Worm (Caenorhabditis elegans) whole organism, young adult: Measurements from ENCODE around the gene F41C3.1.

Source experiments
- D2030.7 ChIP-seq: fragments of 200-800 bp; sonication (Bioruptor generic); IDR thresholded peaks from 2 replicates; pipeline ENCODE4 v1.3.6; 2022; ENCODE audit warnings: missing genetic modification reagents, missing genetic modification characterization, missing compliant biosample characterization
- Y53F4B.3 ChIP-seq: fragments of 200-800 bp; sonication (Bioruptor generic); IDR thresholded peaks from 2 replicates; pipeline ENCODE4 v1.3.6; 2022; ENCODE audit warnings: missing genetic modification reagents, missing genetic modification characterization, missing compliant biosample characterization
- ceh-79 ChIP-seq: sonication (generic microtip); optimal IDR thresholded peaks from 2 replicates; lab custom pipeline; 2017; ENCODE audit warnings: mild to moderate bottlenecking, missing genetic modification characterization, missing compliant biosample characterization
- egrh-3 ChIP-seq: fragments of 200-800 bp; sonication (Bioruptor generic); IDR thresholded peaks from 2 replicates; pipeline ENCODE4 v1.3.6; 2022; ENCODE audit warnings: missing genetic modification reagents, missing genetic modification characterization, missing compliant biosample characterization
- lin-26 ChIP-seq: fragments of 200-800 bp; sonication (Bioruptor generic); IDR thresholded peaks from 2 replicates; pipeline ENCODE4 v1.3.6; 2022; ENCODE audit warnings: missing genetic modification reagents, missing genetic modification characterization, missing compliant biosample characterization
- madf-8 ChIP-seq: fragments of 200-800 bp; sonication (Bioruptor generic); conservative IDR thresholded peaks from 2 replicates; pipeline ENCODE4 v1.3.6; 2022; ENCODE audit warnings: missing genetic modification reagents, missing genetic modification characterization, missing compliant biosample characterization
- nfya-1 ChIP-seq: sonication (generic microtip); optimal IDR thresholded peaks from 2 replicates; lab custom pipeline; 2017; ENCODE audit warnings: antibody characterized with exemption, missing compliant biosample characterization, missing genetic modification characterization, borderline replicate concordance; ENCODE audit not compliant: insufficient read depth
- nhr-27 ChIP-seq: fragments of 200-800 bp; sonication (Bioruptor generic); optimal IDR thresholded peaks from 2 replicates; lab custom pipeline; 2018; ENCODE audit warnings: mild to moderate bottlenecking, missing genetic modification characterization, moderate library complexity, missing compliant biosample characterization
- nhr-90 ChIP-seq: sonication (generic microtip); optimal IDR thresholded peaks from 2 replicates; lab custom pipeline; 2016; ENCODE audit warnings: missing genotype, mild to moderate bottlenecking, missing genetic modification characterization, missing compliant biosample characterization
- snpc-1.3 ChIP-seq: sonication (generic microtip); optimal IDR thresholded peaks from 2 replicates; lab custom pipeline; 2017; ENCODE audit warnings: missing genetic modification characterization, mild to moderate bottlenecking, missing compliant biosample characterization, antibody characterized with exemption, moderate library complexity, missing genotype, missing genetic modification reagents; ENCODE audit not compliant: insufficient read depth

ce11 chrII:4769096-4769495 lies 17.0 kb downstream of the F41C3.1 start:
- TF ChIP-seq lin-26 (no peak), nfya-1 (tag; lab: Kevin White, UChicago) (no peak), D2030.7 (no peak), nhr-90 (tag; lab: Kevin White, UChicago) (no peak), egrh-3 (GFP tag; lab: Robert Waterston, UW) (no peak), nhr-27 (no peak), madf-8 (GFP tag; lab: Robert Waterston, UW) (no peak), snpc-1.3 (tag; lab: Kevin White, UChicago) (no peak), Y53F4B.3 (GFP tag; lab: Robert Waterston, UW) (no peak), ceh-79 (tag; lab: Kevin White, UChicago) (no peak)
